Worm (Caenorhabditis elegans) whole organism, L1 larva: ENCODE measurements around the gene lgc-52.
A peak's percentile ranks its signal among the peaks of the same experiment; 100 is the strongest.

Experiments
- C16A3.4 ChIP-seq: fragments of 150-350 bp; optimal IDR thresholded peaks from 2 replicates; lab custom pipeline; 2014; ENCODE audit warnings: missing biosample characterization, missing genetic modification characterization
- efl-1 ChIP-seq, 4 experiments: fragments of 150-350 bp; optimal IDR thresholded peaks in 3 of 4; peaks in 1 of 4; 1 replicate in 1 of 4; 2 replicates in 3 of 4; lab custom pipeline; 2014; ENCODE audit warnings: missing biosample characterization in 2 of 4, missing genetic modification characterization in 2 of 4, missing genetic modification reagents in 2 of 4
- lir-3 ChIP-seq: sonication (generic microtip); optimal IDR thresholded peaks from 2 replicates; lab custom pipeline; 2016; ENCODE audit warnings: mild to moderate bottlenecking, missing genetic modification characterization, moderate library complexity, missing compliant biosample characterization; ENCODE audit not compliant: poor library complexity
- tbx-2 ChIP-seq: sonication (generic microtip); optimal IDR thresholded peaks from 2 replicates; lab custom pipeline; 2016; ENCODE audit warnings: missing genetic modification characterization, missing compliant biosample characterization
- unc-62 ChIP-seq: fragments of 150-350 bp; optimal IDR thresholded peaks from 2 replicates; lab custom pipeline; 2014; ENCODE audit warnings: missing biosample characterization, missing genetic modification reagents, missing genetic modification characterization

lgc-52 gene

ce11 chrIV:15291607-15292006 lies 55.7 kb downstream of the lgc-52 start, which contains the start of gene pqn-91:
TSS of gene pqn-91 (plus strand) at chrIV:15291907.
- TF ChIP-seq C16A3.4 (tag; lab: Kevin White, UChicago) (no peak), efl-1 (optimal IDR thresholded peaks at IDR 0.05; lab: Kevin White, UChicago) (no peak), efl-1 (GFP tag; optimal IDR thresholded peaks at IDR 0.05 in 1 of 2; lab: Kevin White, UChicago) (peak in 1 of 2 experiments; percentile 83), unc-62 (GFP tag; lab: Kevin White, UChicago) (no peak), lir-3 (tag; lab: Kevin White, UChicago) (no peak), tbx-2 (tag; lab: Kevin White, UChicago) (no peak)
- TF ChIP-seq, all 84 proteins: peak for 1
